Worm (Caenorhabditis elegans) whole organism, L3 larva: ENCODE data around the gene H06I04.3.

ENCODE experiments used
- ZK546.5 ChIP-seq: sonication (generic microtip); optimal IDR thresholded peaks from 2 replicates; lab custom pipeline; 2017; ENCODE audit warnings: missing biosample characterization, missing genetic modification characterization
- ama-1 ChIP-seq: fragments of 150-350 bp; optimal IDR thresholded peaks from 2 replicates; lab custom pipeline; 2018

DNA sequence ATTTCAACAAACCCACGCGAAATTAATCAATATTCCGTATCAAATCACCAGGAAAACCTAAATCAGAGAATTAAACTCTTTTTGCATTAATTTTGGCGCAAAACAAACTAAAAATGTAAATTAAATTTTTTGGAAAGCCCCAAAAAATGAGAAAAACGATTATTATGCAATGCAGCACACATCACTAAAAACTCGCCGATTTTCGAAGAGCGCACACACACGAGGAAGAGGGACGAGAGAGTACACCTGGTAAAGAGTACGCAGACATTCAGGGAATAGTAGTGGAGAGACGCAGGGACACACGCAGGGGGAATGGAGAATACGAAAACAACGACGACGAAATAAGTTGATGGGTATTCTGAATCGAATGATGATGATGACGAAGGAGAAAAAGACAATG is 34.3 kb upstream of the H06I04.3 start:
- TF ChIP-seq ama-1 (lab: Kevin White, UChicago) (no peak), ZK546.5 (tag; lab: Kevin White, UChicago) (no peak)
